Worm (Caenorhabditis elegans): ENCODE measurements around the gene grd-5.

DNA sequence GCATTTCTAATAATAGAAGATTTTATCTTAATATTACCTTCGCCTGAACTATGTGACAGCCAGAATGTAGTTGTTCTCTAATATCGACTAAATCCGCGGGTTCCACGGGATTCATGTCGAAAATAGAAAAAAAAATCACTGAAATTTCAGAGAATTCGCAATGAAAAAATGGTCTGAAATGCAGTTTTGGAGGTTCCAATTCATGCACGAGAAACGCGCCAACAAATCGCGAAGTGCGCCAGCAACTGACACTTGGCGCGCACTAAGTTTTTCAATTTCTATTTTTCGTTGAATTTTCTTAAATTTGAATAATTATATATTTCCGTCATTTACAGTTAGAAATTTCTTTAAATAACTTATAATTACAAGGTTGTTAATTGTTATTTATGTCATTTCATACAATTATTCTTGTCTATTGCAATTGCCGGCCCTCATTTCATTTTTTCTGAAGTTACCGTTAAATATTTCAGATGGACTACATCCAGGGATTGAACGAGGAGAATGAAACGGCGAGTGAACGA lies 48.9 kb upstream of the grd-5 start, which contains the start of the genes F25G6.9 and symk-1:
- TF ChIP-seq skn-1 (tag; optimal IDR thresholded peaks at IDR 0.05), result no peak
- TF ChIP-seq dmd-4 (tag; optimal IDR thresholded peaks at IDR 0.05), result no peak
- TF ChIP-seq elt-3 (tag; optimal IDR thresholded peaks at IDR 0.05), result no peak
- TF ChIP-seq unc-62 (GFP tag; optimal IDR thresholded peaks at IDR 0.05), result no peak
- TF ChIP-seq nhr-6 (tag; optimal IDR thresholded peaks at IDR 0.05), result no peak
- peak; percentile 66 to 81 for TF ChIP-seq lsy-2 (tag; optimal IDR thresholded peaks at IDR 0.05)

Data from whole organism, L2 larva.